Worm (Caenorhabditis elegans): ENCODE measurements around the gene R06F6.12.
A peak's percentile ranks its signal among the peaks of the same experiment; 100 is the strongest.

Gene R06F6.12

DNA sequence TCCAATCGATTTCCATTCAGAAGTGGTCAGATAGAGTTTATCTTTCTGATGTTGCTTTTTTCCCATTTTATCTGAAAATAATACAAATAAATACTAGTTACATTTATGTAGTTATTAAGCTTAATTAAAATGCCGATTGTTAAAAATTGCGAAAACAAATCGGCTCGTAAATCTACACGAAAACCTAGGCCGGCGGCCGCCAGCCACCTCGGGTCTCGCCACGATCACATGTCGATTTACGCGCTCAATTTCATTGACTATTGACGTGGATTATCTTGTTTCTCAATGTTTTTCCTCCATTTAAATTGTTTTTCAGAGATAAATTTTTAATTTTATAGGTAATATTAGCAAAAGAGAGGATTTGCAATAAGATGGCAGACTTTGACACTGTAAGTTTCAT, 48.7 kb upstream of the R06F6.12 start, which contains the start of the genes cyn-4 and copz-1 (continued):
- peak; percentile 78 for TF ChIP-seq egl-13 (tag; optimal IDR thresholded peaks at IDR 0.05)
- peak; percentile 81 for TF ChIP-seq lin-15B (tag; optimal IDR thresholded peaks at IDR 0.05)
- TF ChIP-seq ceh-82 (tag; optimal IDR thresholded peaks at IDR 0.05): peak; percentile 70 to 80 (median 80)
- peak; percentile 85 to 87 for TF ChIP-seq efl-1 (optimal IDR thresholded peaks at IDR 0.05)
- peak; percentile 80 to 97 for TF ChIP-seq efl-1 (GFP tag; optimal IDR thresholded peaks at IDR 0.05 in 1 of 2)
- no peak for TF ChIP-seq sptf-1 (tag; optimal IDR thresholded peaks at IDR 0.05)
- TF ChIP-seq elt-3 (tag; optimal IDR thresholded peaks at IDR 0.05): peak in 2 of 6 experiments; percentile 39 to 80
- peak; percentile 40 for TF ChIP-seq nhr-237 (tag; optimal IDR thresholded peaks at IDR 0.05)
- peak; percentile 59 for TF ChIP-seq F16B12.6 (tag; optimal IDR thresholded peaks at IDR 0.05)
- TF ChIP-seq ztf-4 (tag; optimal IDR thresholded peaks at IDR 0.05): no peak
- TF ChIP-seq hpl-2 (GFP tag; optimal IDR thresholded peaks at IDR 0.05): no peak
- peak; percentile 90 for TF ChIP-seq nhr-20 (tag; optimal IDR thresholded peaks at IDR 0.05)
- TF ChIP-seq elt-2 (tag; optimal IDR thresholded peaks at IDR 0.05): peak; percentile 45
- peak; percentile 54 for TF ChIP-seq sox-4 (tag; optimal IDR thresholded peaks at IDR 0.05)
- no peak for TF ChIP-seq nhr-28 (tag; optimal IDR thresholded peaks at IDR 0.05)
- TF ChIP-seq unc-62 (GFP tag; optimal IDR thresholded peaks at IDR 0.05): no peak
- TF ChIP-seq snu-23 (GFP tag; optimal IDR thresholded peaks at IDR 0.05): peak; percentile 91
- peak; percentile 92 for TF ChIP-seq nhr-71 (tag; optimal IDR thresholded peaks at IDR 0.05)
- peak; percentile 60 for TF ChIP-seq nhr-77 (tag; optimal IDR thresholded peaks at IDR 0.05)
- no peak for TF ChIP-seq nhr-12 (tag; optimal IDR thresholded peaks at IDR 0.05)
- peak; percentile 93 to 94 for TF ChIP-seq lsy-2 (tag; optimal IDR thresholded peaks at IDR 0.05)
- TF ChIP-seq unc-130 (tag; optimal IDR thresholded peaks at IDR 0.05): peak; percentile 89
- TF ChIP-seq xbp-1 (tag; optimal IDR thresholded peaks at IDR 0.05): peak; percentile 90
- peak; percentile 59 for TF ChIP-seq skn-1 (tag; optimal IDR thresholded peaks at IDR 0.05)
- TF ChIP-seq tbx-2 (tag; optimal IDR thresholded peaks at IDR 0.05): peak; percentile 91
- TF ChIP-seq isw-1 (GFP tag; IDR thresholded peaks at IDR 0.05): peak; percentile 87
- peak; percentile 69 for TF ChIP-seq vab-15 (tag; optimal IDR thresholded peaks at IDR 0.05)
- peak; percentile 30 for TF ChIP-seq lin-39 (tag; optimal IDR thresholded peaks at IDR 0.05)
- TF ChIP-seq C34B4.2 (tag; optimal IDR thresholded peaks at IDR 0.05): no peak
- TF ChIP-seq fkh-8 (tag; optimal IDR thresholded peaks at IDR 0.05): peak; percentile 85
- no peak for TF ChIP-seq hlh-4 (tag; optimal IDR thresholded peaks at IDR 0.05)
- no peak for TF ChIP-seq unc-30 (tag; optimal IDR thresholded peaks at IDR 0.05)
- TF ChIP-seq C16A3.4 (tag; optimal IDR thresholded peaks at IDR 0.05): peak; percentile 80
- peak; percentile 78 for TF ChIP-seq nhr-19 (GFP tag; conservative IDR thresholded peaks at IDR 0.05)

DNA sequence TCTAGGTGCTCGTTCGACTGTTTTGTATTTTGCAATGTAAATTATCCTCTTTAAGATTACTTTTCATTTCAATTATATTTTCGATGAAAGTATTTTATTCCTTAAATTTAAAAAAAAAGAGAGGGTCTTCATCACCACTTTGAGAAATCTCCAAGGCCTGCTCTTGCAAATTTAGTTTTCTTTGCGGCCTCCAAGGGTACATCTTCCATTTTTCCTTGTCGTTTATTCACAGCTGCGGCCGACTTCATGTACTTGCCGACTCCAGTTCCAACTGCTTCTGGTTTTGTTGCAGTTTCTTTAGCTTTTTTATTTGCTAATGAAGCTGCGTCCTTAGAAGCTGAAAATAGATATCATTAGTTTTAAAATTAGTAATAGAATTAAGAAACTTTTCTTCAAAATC, 46.8 kb upstream of the R06F6.12 start:
- TF ChIP-seq fos-1 (tag; optimal IDR thresholded peaks at IDR 0.05): no peak
- no peak for TF ChIP-seq pax-3 (tag; optimal IDR thresholded peaks at IDR 0.05)
- no peak for TF ChIP-seq nhr-71 (tag; optimal IDR thresholded peaks at IDR 0.05)

DNA sequence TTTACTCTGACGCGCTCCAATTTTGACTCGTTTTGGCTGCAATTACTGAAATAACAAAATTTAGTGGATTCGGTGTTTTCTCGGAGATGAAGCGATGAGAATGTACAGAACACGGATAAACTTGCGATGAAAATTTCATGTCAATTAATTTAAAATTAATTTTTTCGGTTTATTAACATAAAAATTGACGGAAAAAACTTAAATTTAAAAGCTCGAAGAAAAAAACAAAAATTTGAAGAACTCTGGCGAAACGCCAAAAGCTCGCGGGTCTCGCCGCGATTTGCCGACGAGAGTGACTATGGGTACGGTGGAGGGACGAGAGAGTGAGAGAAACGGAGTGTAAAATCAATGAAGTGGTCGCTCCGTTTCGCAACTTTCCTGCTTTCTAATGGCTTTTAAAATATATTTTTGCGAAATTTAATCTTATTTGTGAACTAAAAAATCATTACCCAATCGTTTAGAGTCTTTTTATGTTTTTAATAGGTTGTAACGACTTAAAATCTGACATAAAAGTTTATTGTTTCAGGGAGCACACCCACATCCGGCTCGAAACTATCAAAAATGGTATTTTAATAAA, 44.9 kb upstream of the R06F6.12 start, which contains the start of the genes gmps-1 and cap-2:
gmps-1 (minus strand) TSS at position 51 of the 577 bp plus-strand sequence.
cap-2 (plus strand) TSS at position 527 of the 577 bp plus-strand sequence.
- TF ChIP-seq elt-2 (tag; optimal IDR thresholded peaks at IDR 0.05) (peak; percentile 87), nhr-76 (tag; optimal IDR thresholded peaks at IDR 0.05) (no peak), tlp-1 (tag; optimal IDR thresholded peaks at IDR 0.05) (no peak), sptf-1 (tag; optimal IDR thresholded peaks at IDR 0.05) (no peak), unc-62 (GFP tag; optimal IDR thresholded peaks at IDR 0.05) (peak; percentile 78), grh-1 (GFP tag; IDR thresholded peaks at IDR 0.05) (peak; percentile 95), F16B12.6 (tag; optimal IDR thresholded peaks at IDR 0.05) (peak; percentile 71), lin-35 (GFP tag; optimal IDR thresholded peaks at IDR 0.05) (peak; percentile 86 to 91), efl-3 (GFP tag; optimal IDR thresholded peaks at IDR 0.05) (peak; percentile 92), isw-1 (GFP tag; IDR thresholded peaks at IDR 0.05) (peak; percentile 97), mdl-1 (tag; optimal IDR thresholded peaks at IDR 0.05) (peak in 1 of 2 experiments; percentile 86), C04F5.9 (tag; optimal IDR thresholded peaks at IDR 0.05) (peak; percentile 100), Y116A8C.19 (tag; optimal IDR thresholded peaks at IDR 0.05; ENCODE audit: borderline replicate concordance) (no peak), irx-1 (tag; optimal IDR thresholded peaks at IDR 0.05) (peak; percentile 97), nhr-11 (tag; optimal IDR thresholded peaks at IDR 0.05) (peak; percentile 92), pax-3 (tag; optimal IDR thresholded peaks at IDR 0.05) (peak; percentile 94), efl-1 (optimal IDR thresholded peaks at IDR 0.05) (peak; percentile 95 to 97), efl-1 (GFP tag; optimal IDR thresholded peaks at IDR 0.05 in 1 of 2) (peak; percentile 83 to 99), ceh-8 (GFP tag; optimal IDR thresholded peaks at IDR 0.05) (peak; percentile 94), unc-98 (GFP tag; IDR thresholded peaks at IDR 0.05) (peak; percentile 67; the same call in 1 of the 2 replicates), ztf-4 (tag; optimal IDR thresholded peaks at IDR 0.05) (peak; percentile 96), dpl-1 (GFP tag; optimal IDR thresholded peaks at IDR 0.05) (peak; percentile 83 to 89 (median 87)), fkh-8 (tag; optimal IDR thresholded peaks at IDR 0.05) (peak; percentile 96)

All from whole organism, L1 larva.